Worm (Caenorhabditis elegans) whole organism, L1 larva: Measurements from ENCODE around the gene T11G6.3.

Experiments used
- efl-1 ChIP-seq, 4 experiments: fragments of 150-350 bp; optimal IDR thresholded peaks in 3 of 4; peaks in 1 of 4; 1 replicate in 1 of 4; 2 replicates in 3 of 4; lab custom pipeline; 2014; ENCODE audit warnings: missing biosample characterization in 2 of 4, missing genetic modification characterization in 2 of 4, missing genetic modification reagents in 2 of 4
- nhr-11 ChIP-seq: fragments of 150-350 bp; optimal IDR thresholded peaks from 2 replicates; lab custom pipeline; 2014; ENCODE audit warnings: missing biosample characterization, missing genetic modification characterization
- pax-3 ChIP-seq: fragments of 200-800 bp; sonication (Bioruptor generic); optimal IDR thresholded peaks from 2 replicates; lab custom pipeline; 2018; ENCODE audit warnings: mild to moderate bottlenecking, missing genetic modification characterization, moderate library complexity, missing compliant biosample characterization
- unc-98 ChIP-seq: fragments of 200-800 bp; sonication (Bioruptor generic); IDR thresholded peaks from 2 replicates; pipeline ENCODE4 v1.3.6; 2022; ENCODE audit warnings: missing genetic modification characterization, missing compliant biosample characterization
- ztf-11 ChIP-seq, 2 experiments: sonication (generic microtip); optimal IDR thresholded peaks; 2 replicates each; lab custom pipeline; 2016 to 2017; ENCODE audit warnings: missing genetic modification characterization in 2 of 2, missing biosample characterization in 1 of 2, missing compliant biosample characterization in 1 of 2

ce11 chrIV:10902476-10902875, 47.4 kb upstream of the T11G6.3 start:
- no peak for TF ChIP-seq pax-3 (tag; lab: Kevin White, UChicago)
- TF ChIP-seq nhr-11: no peak
- TF ChIP-seq efl-1 (optimal IDR thresholded peaks at IDR 0.05; lab: Kevin White, UChicago): no peak
- no peak for TF ChIP-seq efl-1 (GFP tag; optimal IDR thresholded peaks at IDR 0.05 in 1 of 2; lab: Kevin White, UChicago)
- TF ChIP-seq unc-98 (GFP tag; lab: Robert Waterston, UW): no peak
- no peak for TF ChIP-seq ztf-11 (tag; optimal IDR thresholded peaks at IDR 0.05; lab: Kevin White, UChicago)
